Worm (Caenorhabditis elegans) whole organism, mixed stage, embryonic: Measurements from ENCODE around the gene F35E12.2.

Experiments used
- blmp-1 ChIP-seq: fragments of 150-350 bp; optimal IDR thresholded peaks from 2 replicates; lab custom pipeline; 2014; ENCODE audit warnings: missing biosample characterization, missing genetic modification characterization
- ceh-39 ChIP-seq: fragments of 150-350 bp; optimal IDR thresholded peaks from 2 replicates; lab custom pipeline; 2014; ENCODE audit warnings: missing biosample characterization, missing genetic modification characterization
- elt-1 ChIP-seq: sonication (generic microtip); optimal IDR thresholded peaks from 2 replicates; lab custom pipeline; 2017; ENCODE audit warnings: missing genetic modification characterization, mild to moderate bottlenecking, missing compliant biosample characterization, antibody characterized with exemption, moderate library complexity, borderline replicate concordance; ENCODE audit not compliant: insufficient read depth
- hlh-1 ChIP-seq: fragments of 150-350 bp; optimal IDR thresholded peaks from 2 replicates; lab custom pipeline; 2014; ENCODE audit warnings: missing biosample characterization, missing genetic modification reagents, missing genetic modification characterization
- lsy-2 ChIP-seq: fragments of 150-350 bp; optimal IDR thresholded peaks from 2 replicates; lab custom pipeline; 2014; ENCODE audit warnings: missing biosample characterization, missing genetic modification characterization
- mab-5 ChIP-seq: fragments of 150-350 bp; optimal IDR thresholded peaks from 2 replicates; lab custom pipeline; 2014; ENCODE audit warnings: missing biosample characterization, missing genetic modification characterization
- nhr-2 ChIP-seq: fragments of 150-350 bp; optimal IDR thresholded peaks from 2 replicates; lab custom pipeline; 2014; ENCODE audit warnings: missing biosample characterization, missing genetic modification characterization
- nhr-237 ChIP-seq: fragments of 150-350 bp; optimal IDR thresholded peaks from 2 replicates; lab custom pipeline; 2014; ENCODE audit warnings: missing biosample characterization, missing genetic modification characterization
- nhr-28 ChIP-seq: fragments of 150-350 bp; optimal IDR thresholded peaks from 2 replicates; lab custom pipeline; 2014; ENCODE audit warnings: missing biosample characterization, missing genetic modification characterization
- nhr-76 ChIP-seq: sonication (generic microtip); optimal IDR thresholded peaks from 2 replicates; lab custom pipeline; 2017; ENCODE audit warnings: missing biosample characterization, missing genetic modification characterization
- tbx-8 ChIP-seq: fragments of 200-800 bp; sonication (Bioruptor generic); optimal IDR thresholded peaks from 2 replicates; lab custom pipeline; 2018; ENCODE audit warnings: mild to moderate bottlenecking, missing genetic modification characterization, moderate library complexity, missing compliant biosample characterization
- unc-120 ChIP-seq: sonication (generic microtip); optimal IDR thresholded peaks from 2 replicates; lab custom pipeline; 2017; ENCODE audit warnings: missing genetic modification characterization, missing compliant biosample characterization; ENCODE audit not compliant: poor library complexity, severe bottlenecking

The F35E12.2 gene

DNA sequence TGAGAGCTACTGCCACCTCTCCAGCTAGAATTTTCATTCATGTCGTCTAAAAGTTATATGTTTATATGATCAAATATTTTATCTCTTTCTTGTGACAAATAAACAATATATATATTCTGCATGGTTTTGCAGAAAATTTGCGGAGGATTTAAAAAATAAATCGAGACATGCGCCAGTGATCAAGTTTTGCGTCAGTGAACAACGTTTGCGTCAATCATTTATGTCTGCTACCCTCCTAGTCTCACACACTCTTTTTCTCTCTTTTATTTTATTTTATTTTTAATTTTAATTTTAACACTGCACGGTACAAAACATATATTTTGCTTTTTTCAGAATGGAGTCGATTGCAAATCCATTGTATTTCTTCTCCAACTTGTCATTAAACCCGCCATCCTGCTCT is 46.1 kb downstream of the F35E12.2 start, which contains the start of the genes tag-65 and ccz-1 (continued):
- TF ChIP-seq mab-5 (tag; lab: Kevin White, UChicago) (peak; percentile 22), ceh-39 (tag; lab: Kevin White, UChicago) (no peak), lsy-2 (peak; percentile 74), nhr-28 (no peak), tbx-8 (GFP tag; lab: Kevin White, UChicago) (no peak), hlh-1 (tag; lab: Kevin White, UChicago) (peak; percentile 36), nhr-2 (tag; lab: Kevin White, UChicago) (peak; percentile 4), blmp-1 (tag; lab: Kevin White, UChicago) (no peak), nhr-237 (tag; lab: Kevin White, UChicago) (peak; percentile 78), elt-1 (tag; lab: Kevin White, UChicago) (no peak), unc-120 (no peak), nhr-76 (tag; lab: Kevin White, UChicago) (no peak)
